Fruit fly (Drosophila melanogaster): Measurements from ENCODE around the gene rin.

- peak; percentile 77 for TF ChIP-seq CG15336 (GFP tag; IDR thresholded peaks at IDR 0.05)
- peak; percentile 75 for TF ChIP-seq CG8119 (GFP tag; IDR thresholded peaks at IDR 0.05)
- no peak for TF ChIP-seq CG4318 (GFP tag; optimal IDR thresholded peaks at IDR 0.05)
- peak; percentile 40 for TF ChIP-seq Ets96B (tag; optimal IDR thresholded peaks at IDR 0.05)
- peak; percentile 85 for TF ChIP-seq Hr39 (GFP tag; optimal IDR thresholded peaks at IDR 0.05)
- peak; percentile 73 for TF ChIP-seq CG10669 (GFP tag; optimal IDR thresholded peaks at IDR 0.05)
- TF ChIP-seq esn (GFP tag; optimal IDR thresholded peaks at IDR 0.05), result peak; percentile 83
- no peak for TF ChIP-seq CG9139 (GFP tag; optimal IDR thresholded peaks at IDR 0.05)
- no peak for TF ChIP-seq fd85E (GFP tag; optimal IDR thresholded peaks at IDR 0.05)
- peak; percentile 30 for TF ChIP-seq Lpt (GFP tag; optimal IDR thresholded peaks at IDR 0.05)
- TF ChIP-seq CG10631 (GFP tag; optimal IDR thresholded peaks at IDR 0.05), result no peak
These were observed 29.6 kb downstream of the rin start, which contains the start of the genes Lkb1 and CG9588 for dm6 chr3R:13676137-13677086.

Measured in whole organism, prepupa.